Fruit fly (Drosophila melanogaster): ENCODE data around the gene CG42402.
"Not testable (repeated sequence)": the region's sequence is repeated elsewhere in the genome, so short reads cannot be mapped to it uniquely, and the experiment has no call there.

CG42402 gene

DNA sequence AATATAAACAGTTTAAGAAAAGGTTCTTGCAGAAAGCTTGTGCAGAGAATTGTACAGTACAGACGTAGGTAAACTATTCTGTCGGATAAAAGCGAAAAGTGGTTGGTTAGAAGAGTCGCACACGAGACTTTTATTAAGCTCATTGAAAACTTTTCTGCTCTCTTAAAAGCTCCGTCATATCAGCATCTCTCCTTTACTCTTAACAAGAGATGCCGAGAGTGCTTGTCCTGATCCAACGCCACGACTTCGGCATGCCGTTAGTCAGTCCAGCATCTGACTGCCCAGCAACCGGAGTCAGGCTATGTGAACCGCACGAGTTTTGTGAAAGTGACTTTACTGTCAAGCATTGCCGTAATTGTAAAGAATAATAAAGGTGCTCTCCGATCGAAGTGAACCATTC is at the start of gene CG42402:
Gene CG42402, plus strand, starts transcription at position 282 of the 400 bp plus-strand sequence.
- TF ChIP-seq insv (optimal IDR thresholded peaks at IDR 0.05) (no peak), Myc (optimal IDR thresholded peaks at IDR 0.05) (no peak)

DNA sequence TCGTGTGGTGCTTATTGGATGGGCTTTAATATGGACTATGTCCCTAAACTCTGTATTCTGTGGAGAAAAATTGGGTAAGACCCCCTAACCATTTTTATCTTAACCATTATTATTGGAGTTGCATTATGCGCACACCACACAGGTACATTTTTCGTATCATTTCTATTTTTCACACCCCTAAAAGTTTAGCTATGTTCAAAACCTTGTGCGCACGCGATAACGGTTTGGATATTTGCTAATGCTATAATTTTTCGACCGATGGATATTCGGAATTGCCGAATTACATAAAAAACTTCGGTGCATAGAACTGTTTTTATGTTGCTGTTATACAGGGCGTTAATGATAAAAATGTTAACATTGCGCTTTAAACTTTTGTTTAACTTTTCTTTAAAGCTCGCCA is 4.0 kb downstream of the CG42402 start:
- TF ChIP-seq ttk (optimal IDR thresholded peaks at IDR 0.05) = no peak
- no peak for TF ChIP-seq Myc (optimal IDR thresholded peaks at IDR 0.05)

DNA sequence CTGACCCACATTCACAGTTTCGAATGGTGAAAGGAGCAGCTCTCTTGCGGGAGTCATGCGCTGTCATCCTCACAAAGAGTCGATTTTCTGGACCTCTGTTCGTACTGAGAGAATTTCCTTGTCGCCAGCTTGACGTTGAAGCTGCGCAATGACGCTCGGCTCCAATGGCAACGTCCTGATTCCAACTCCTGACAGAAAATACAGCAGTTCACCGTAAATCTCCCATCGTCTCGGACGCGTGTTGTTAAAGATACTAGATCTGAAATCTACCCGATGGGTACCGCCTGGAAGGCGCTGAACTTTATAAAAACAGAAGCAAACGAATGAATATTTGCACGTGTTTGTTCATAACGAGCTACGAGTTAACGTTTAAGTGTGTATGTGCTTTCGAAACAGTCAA is 6.1 kb downstream of the CG42402 start:
- TF ChIP-seq Sin3A (optimal IDR thresholded peaks at IDR 0.05) (no peak), h (optimal IDR thresholded peaks at IDR 0.05) (no peak), psq (optimal IDR thresholded peaks at IDR 0.05) (no peak), insv (optimal IDR thresholded peaks at IDR 0.05) (no peak), ttk (optimal IDR thresholded peaks at IDR 0.05) (no peak), Myc (optimal IDR thresholded peaks at IDR 0.05) (no peak)

DNA sequence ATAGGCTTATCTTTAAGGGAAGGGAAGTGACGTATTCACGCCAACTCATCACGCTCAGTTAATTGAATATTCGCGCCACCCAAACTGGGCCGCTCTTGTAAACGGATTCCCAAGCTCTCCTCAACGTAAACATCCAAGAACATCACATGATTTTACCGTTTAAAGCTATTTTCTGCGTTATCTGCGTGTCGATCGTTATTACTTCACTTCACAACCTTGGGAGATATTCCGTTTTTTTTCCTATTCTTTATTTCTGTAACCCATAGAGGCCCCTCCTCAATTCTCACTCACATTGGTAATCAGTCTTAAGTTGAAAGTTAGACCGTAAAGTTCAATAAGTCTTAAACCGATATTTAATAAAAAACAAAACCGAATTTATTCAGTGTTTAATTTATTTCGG is 48.4 kb downstream of the CG42402 start, which contains the start of gene Gfat1:
Gene Gfat1, plus strand, starts transcription at position 301 of the 400 bp plus-strand sequence.
- not testable (repeated sequence) for TF ChIP-seq ttk, Sin3A, insv (optimal IDR thresholded peaks at IDR 0.05)

DNA sequence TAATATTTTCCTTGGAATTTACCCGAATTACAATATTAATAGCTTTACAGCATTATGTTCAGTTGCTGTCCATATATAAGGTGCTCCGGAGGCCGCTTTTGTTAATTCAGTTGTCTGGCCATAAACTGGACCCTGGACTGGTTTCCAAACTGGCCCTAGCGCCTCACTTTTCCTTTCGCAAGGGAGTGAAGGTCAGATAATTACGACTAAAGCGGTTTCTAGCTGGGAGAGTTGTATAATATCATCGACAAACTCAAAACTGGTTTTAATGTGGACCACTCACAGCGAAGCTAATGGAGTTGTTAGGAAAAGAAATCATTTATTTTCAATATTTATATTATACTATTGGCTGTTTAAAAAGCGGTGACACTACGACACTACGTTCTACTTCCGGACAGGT is 49.8 kb downstream of the CG42402 start:
- TF ChIP-seq h (optimal IDR thresholded peaks at IDR 0.05) = no peak
- no peak for TF ChIP-seq Myc (optimal IDR thresholded peaks at IDR 0.05)
- no peak for TF ChIP-seq insv (optimal IDR thresholded peaks at IDR 0.05)
- TF ChIP-seq psq (optimal IDR thresholded peaks at IDR 0.05) = no peak
- no peak for TF ChIP-seq ttk (optimal IDR thresholded peaks at IDR 0.05)
- no peak for TF ChIP-seq Sin3A (optimal IDR thresholded peaks at IDR 0.05)

DNA sequence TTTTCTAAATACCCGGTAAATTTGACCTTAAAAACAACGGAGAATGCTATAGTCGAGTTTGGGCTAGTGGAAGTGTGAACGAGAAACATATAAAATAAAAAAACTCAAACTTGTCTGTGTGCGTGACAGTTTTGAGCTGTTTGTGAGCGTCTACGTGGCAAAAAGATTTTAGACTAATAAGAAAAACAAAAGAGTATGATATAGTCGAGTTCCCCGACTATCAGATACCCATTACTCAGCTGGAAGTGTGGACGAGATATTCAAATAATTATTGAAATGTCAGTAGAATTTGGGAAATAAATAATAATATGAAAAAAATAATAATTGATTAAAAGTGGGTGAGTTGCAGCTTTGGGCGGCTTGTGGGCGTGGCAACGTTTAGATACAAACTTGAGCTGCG is 50.6 kb downstream of the CG42402 start:
- no peak for TF ChIP-seq ttk (optimal IDR thresholded peaks at IDR 0.05)
- TF ChIP-seq psq (optimal IDR thresholded peaks at IDR 0.05) = no peak
- no peak for TF ChIP-seq insv (optimal IDR thresholded peaks at IDR 0.05)
- no peak for TF ChIP-seq Sin3A (optimal IDR thresholded peaks at IDR 0.05)
- TF ChIP-seq h (optimal IDR thresholded peaks at IDR 0.05) = no peak
- no peak for TF ChIP-seq Myc (optimal IDR thresholded peaks at IDR 0.05)

DNA sequence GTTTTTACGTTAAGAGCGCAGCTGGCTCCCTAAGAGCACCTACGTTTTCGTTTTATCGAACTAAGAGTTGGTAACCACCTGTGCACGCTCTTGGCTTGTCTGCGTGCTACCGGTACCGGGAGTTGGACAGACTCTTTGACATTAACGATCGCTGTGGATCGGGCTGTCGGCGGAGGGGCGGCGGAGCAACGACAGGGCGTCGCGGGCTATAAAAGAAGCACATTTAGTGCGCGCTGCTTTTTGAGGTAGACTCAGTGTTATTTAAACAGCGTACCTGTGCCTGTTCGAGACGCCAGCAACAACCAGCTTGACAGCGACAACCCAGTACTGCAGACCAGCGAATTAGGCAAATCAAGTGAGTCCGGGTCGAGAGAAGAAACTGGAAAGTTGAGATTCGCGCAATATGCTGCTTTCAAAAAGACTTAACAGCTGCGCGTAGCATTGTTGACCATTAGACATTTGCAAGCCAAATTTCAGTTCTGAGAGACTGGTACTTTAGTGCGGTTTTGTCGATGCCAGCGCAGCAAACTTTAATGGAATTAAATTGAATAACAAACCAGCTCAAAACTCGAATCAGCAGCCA is 52.6 kb downstream of the CG42402 start:
- TF ChIP-seq psq (optimal IDR thresholded peaks at IDR 0.05) = no peak
- no peak for TF ChIP-seq Myc (optimal IDR thresholded peaks at IDR 0.05)
- TF ChIP-seq ttk (optimal IDR thresholded peaks at IDR 0.05) = no peak
- TF ChIP-seq insv (optimal IDR thresholded peaks at IDR 0.05) = no peak
- TF ChIP-seq h (optimal IDR thresholded peaks at IDR 0.05) = no peak
- no peak for TF ChIP-seq Sin3A (optimal IDR thresholded peaks at IDR 0.05)

Data from Kc167 (cell line).